Fruit fly (Drosophila melanogaster): Measurements from ENCODE around the gene Ccp84Ab.

Gene Ccp84Ab

DNA sequence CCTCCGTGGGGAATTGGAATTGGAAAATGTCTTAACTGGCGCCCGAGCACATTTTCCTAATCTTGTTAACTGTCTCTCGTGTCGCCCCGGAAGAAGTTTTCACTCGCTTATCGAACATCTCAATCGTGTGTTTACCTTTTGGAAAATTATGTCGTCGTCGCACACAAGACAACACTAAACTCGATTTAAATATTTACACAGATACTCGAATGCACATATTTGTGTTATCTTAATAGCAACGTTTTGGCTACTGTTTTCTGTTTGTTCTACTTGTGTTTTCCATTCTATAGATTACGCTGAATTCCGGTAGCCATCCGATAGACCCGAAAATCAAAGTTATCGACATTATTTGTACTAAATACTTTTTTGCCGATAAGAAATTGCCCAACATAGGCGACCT is 35.4 kb downstream of the Ccp84Ab start (continued):
- TF ChIP-seq CG5180 (GFP tag; optimal IDR thresholded peaks at IDR 0.05) (no peak), sd (tag; optimal IDR thresholded peaks at IDR 0.05) (peak; percentile 40), HLH4C (GFP tag; IDR thresholded peaks at IDR 0.05; ENCODE audit: partially characterized antibody) (no peak), Antp (GFP tag; optimal IDR thresholded peaks at IDR 0.05) (no peak), CG3838 (GFP tag; optimal IDR thresholded peaks at IDR 0.05) (no peak), CG1603 (tag; optimal IDR thresholded peaks at IDR 0.05) (peak; percentile 75), CG10979 (tag; optimal IDR thresholded peaks at IDR 0.05) (peak; percentile 40), CG4424 (GFP tag; optimal IDR thresholded peaks at IDR 0.05) (peak; percentile 28), CG6654 (GFP tag; optimal IDR thresholded peaks at IDR 0.05) (no peak), CG14441 (GFP tag; IDR thresholded peaks at IDR 0.05) (no peak), Hr51 (GFP tag; optimal IDR thresholded peaks at IDR 0.05) (no peak), CG5245 (GFP tag; optimal IDR thresholded peaks at IDR 0.05) (peak; percentile 5), Oli (tag; optimal IDR thresholded peaks at IDR 0.05) (no peak), CG15514 (GFP tag; optimal IDR thresholded peaks at IDR 0.05) (no peak), jigr1 (GFP tag; IDR thresholded peaks at IDR 0.05) (no peak), crol (GFP tag; IDR thresholded peaks at IDR 0.05) (no peak), Lpt (GFP tag; optimal IDR thresholded peaks at IDR 0.05) (no peak), PHDP (tag; optimal IDR thresholded peaks at IDR 0.05) (peak; percentile 38), CG9609 (GFP tag; optimal IDR thresholded peaks at IDR 0.05) (no peak), Dip2 (GFP tag; IDR thresholded peaks at IDR 0.05) (no peak), CG13123 (GFP tag; optimal IDR thresholded peaks at IDR 0.05) (peak; percentile 32), stwl (tag; optimal IDR thresholded peaks at IDR 0.05) (no peak), CG11456 (GFP tag; IDR thresholded peaks at IDR 0.05) (no peak), sisA (GFP tag; IDR thresholded peaks at IDR 0.05) (no peak), CG12391 (tag; optimal IDR thresholded peaks at IDR 0.05) (peak; percentile 36), ci (GFP tag; IDR thresholded peaks at IDR 0.05) (peak; percentile 53; the same call in 1 of the 3 replicates), CG2875 (GFP tag; optimal IDR thresholded peaks at IDR 0.05) (peak; percentile 48), tll (GFP tag; optimal IDR thresholded peaks at IDR 0.05) (peak in 1 of 2 experiments; percentile 86), CG17328 (GFP tag; IDR thresholded peaks at IDR 0.05) (no peak), CG10321 (GFP tag; IDR thresholded peaks at IDR 0.05) (no peak), CG14860 (GFP tag; IDR thresholded peaks at IDR 0.05; ENCODE audit: partially characterized antibody) (no peak), nmo (GFP tag; optimal IDR thresholded peaks at IDR 0.05) (peak; percentile 19), CG7963 (GFP tag; IDR thresholded peaks at IDR 0.05; ENCODE audit: partially characterized antibody) (no peak), CG18619 (GFP tag; optimal IDR thresholded peaks at IDR 0.05) (peak; percentile 7), CG4360 (GFP tag; IDR thresholded peaks at IDR 0.05) (no peak), CG2120 (GFP tag; optimal IDR thresholded peaks at IDR 0.05) (no peak), CG8944 (GFP tag; optimal IDR thresholded peaks at IDR 0.05) (no peak), CG10431 (GFP tag; optimal IDR thresholded peaks at IDR 0.05) (no peak), Hr39 (optimal IDR thresholded peaks at IDR 0.05) (no peak), ewg (GFP tag; optimal IDR thresholded peaks at IDR 0.05) (no peak), CG4820 (GFP tag; optimal IDR thresholded peaks at IDR 0.05) (peak; percentile 11), CG3065 (GFP tag; optimal IDR thresholded peaks at IDR 0.05) (no peak), CG8290 (GFP tag; optimal IDR thresholded peaks at IDR 0.05) (peak; percentile 23), CG8290 (tag; optimal IDR thresholded peaks at IDR 0.05) (peak in 1 of 2 experiments; percentile 57), pho (GFP tag; optimal IDR thresholded peaks at IDR 0.05) (no peak), CG12744 (GFP tag; optimal IDR thresholded peaks at IDR 0.05) (no peak), ac (GFP tag; optimal IDR thresholded peaks at IDR 0.05) (peak; percentile 89), ttk (GFP tag; IDR thresholded peaks at IDR 0.05) (no peak), slp2 (GFP tag; optimal IDR thresholded peaks at IDR 0.05) (no peak), mirr (GFP tag; optimal IDR thresholded peaks at IDR 0.05) (no peak), fd3F (GFP tag; optimal IDR thresholded peaks at IDR 0.05) (no peak), vnd (GFP tag; IDR thresholded peaks at IDR 0.05; ENCODE audit: partially characterized antibody) (no peak)

All from whole organism, embryonic.